Fruit fly (Drosophila melanogaster) whole organism, prepupa: ENCODE results near the gene Kah.
A peak's percentile ranks its signal among the peaks of the same experiment; 100 is the strongest.

Experiments used
- Blimp-1 ChIP-seq: fragments of 200-800 bp; sonication (Bioruptor generic); optimal IDR thresholded peaks from 3 replicates; lab custom pipeline; 2017; ENCODE audit warnings: missing biosample characterization, missing genetic modification characterization, mild to moderate bottlenecking, moderate library complexity, missing genetic modification reagents
- CG10631 ChIP-seq: fragments of 200-800 bp; sonication (Bioruptor generic); optimal IDR thresholded peaks from 2 replicates; lab custom pipeline; 2016; ENCODE audit warnings: missing biosample characterization, missing genetic modification characterization
- CG10669 ChIP-seq: fragments of 200-800 bp; sonication (Bioruptor generic); optimal IDR thresholded peaks from 3 replicates; lab custom pipeline; 2018; ENCODE audit warnings: missing biosample characterization, mild to moderate bottlenecking, missing genetic modification characterization, moderate library complexity
- CG11294 ChIP-seq: fragments of 200-800 bp; sonication (Bioruptor generic); IDR thresholded peaks from 2 replicates; pipeline ENCODE4 v1.3.6; 2022; ENCODE audit warnings: missing biosample characterization, missing genetic modification characterization
- CG11762 ChIP-seq: fragments of 200-800 bp; sonication (Bioruptor generic); optimal IDR thresholded peaks from 3 replicates; lab custom pipeline; 2016; ENCODE audit warnings: missing biosample characterization, missing genetic modification characterization; ENCODE audit not compliant: insufficient read depth
- CG11902 ChIP-seq: fragments of 200-800 bp; sonication (Bioruptor generic); optimal IDR thresholded peaks from 3 replicates; lab custom pipeline; 2016; ENCODE audit warnings: missing biosample characterization, missing genetic modification characterization
- CG15336 ChIP-seq: fragments of 200-800 bp; sonication (Bioruptor generic); IDR thresholded peaks from 2 replicates; pipeline ENCODE4 v1.3.6; 2022; ENCODE audit warnings: missing biosample characterization, missing genetic modification characterization
- CG1621 ChIP-seq: fragments of 200-800 bp; sonication (Bioruptor generic); optimal IDR thresholded peaks from 3 replicates; lab custom pipeline; 2018; ENCODE audit warnings: missing biosample characterization, mild to moderate bottlenecking, missing genetic modification characterization
- CG16779 ChIP-seq: fragments of 200-800 bp; sonication (Bioruptor generic); optimal IDR thresholded peaks from 3 replicates; lab custom pipeline; 2017; ENCODE audit warnings: missing biosample characterization, mild to moderate bottlenecking, missing genetic modification characterization
- CG31627 ChIP-seq: fragments of 200-800 bp; sonication (Bioruptor generic); optimal IDR thresholded peaks from 3 replicates; lab custom pipeline; 2016; ENCODE audit warnings: missing biosample characterization, missing genetic modification characterization
- CG32006 ChIP-seq: fragments of 200-800 bp; sonication (Bioruptor generic); optimal IDR thresholded peaks from 3 replicates; lab custom pipeline; 2017; ENCODE audit warnings: missing biosample characterization, mild to moderate bottlenecking, missing genetic modification characterization
- CG34406 ChIP-seq: fragments of 200-800 bp; sonication (Bioruptor generic); optimal IDR thresholded peaks from 3 replicates; lab custom pipeline; 2016; ENCODE audit warnings: missing biosample characterization, missing genetic modification characterization
- CG4318 ChIP-seq: fragments of 200-800 bp; sonication (Bioruptor generic); optimal IDR thresholded peaks from 3 replicates; lab custom pipeline; 2017; ENCODE audit warnings: missing biosample characterization, mild to moderate bottlenecking, missing genetic modification characterization
- CG6163 ChIP-seq: fragments of 200-800 bp; sonication (Bioruptor generic); IDR thresholded peaks from 3 replicates; pipeline ENCODE4 v1.3.6; 2022; ENCODE audit warnings: missing biosample characterization, missing genetic modification characterization
- CG6792 ChIP-seq: fragments of 200-800 bp; sonication (Bioruptor generic); optimal IDR thresholded peaks from 3 replicates; lab custom pipeline; 2016; ENCODE audit warnings: missing biosample characterization, missing genetic modification characterization
- CG7368 ChIP-seq: fragments of 200-800 bp; sonication (Bioruptor generic); optimal IDR thresholded peaks from 3 replicates; lab custom pipeline; 2016; ENCODE audit warnings: missing biosample characterization, missing genetic modification characterization
- CG8119 ChIP-seq: fragments of 200-800 bp; sonication (Bioruptor generic); IDR thresholded peaks from 3 replicates; pipeline ENCODE4 v1.3.6; 2022; ENCODE audit warnings: missing biosample characterization, missing genetic modification characterization
- CG9139 ChIP-seq: fragments of 200-800 bp; sonication (Bioruptor generic); optimal IDR thresholded peaks from 3 replicates; lab custom pipeline; 2017; ENCODE audit warnings: missing biosample characterization, mild to moderate bottlenecking, missing genetic modification characterization
- Eip75B ChIP-seq: fragments of 200-800 bp; sonication (Bioruptor generic); optimal IDR thresholded peaks from 3 replicates; lab custom pipeline; 2016; ENCODE audit warnings: missing biosample characterization, missing genetic modification characterization
- Eip93F ChIP-seq: fragments of 200-800 bp; sonication (Bioruptor generic); optimal IDR thresholded peaks from 2 replicates; lab custom pipeline; 2016; ENCODE audit warnings: missing biosample characterization, mild to moderate bottlenecking, missing genetic modification characterization
- Ets21C ChIP-seq: fragments of 200-800 bp; sonication (Bioruptor generic); optimal IDR thresholded peaks from 3 replicates; lab custom pipeline; 2016; ENCODE audit warnings: missing biosample characterization, missing genetic modification characterization
- Ets96B ChIP-seq: fragments of 200-800 bp; optimal IDR thresholded peaks from 2 replicates; lab custom pipeline; 2019; ENCODE audit warnings: missing biosample characterization, mild to moderate bottlenecking, missing genetic modification characterization, moderate library complexity
- Gug ChIP-seq: fragments of 200-800 bp; sonication (Bioruptor generic); IDR thresholded peaks from 2 replicates; pipeline ENCODE4 v1.3.6; 2022; ENCODE audit warnings: missing biosample characterization, missing genetic modification characterization
- Hr38 ChIP-seq: sonication (Bioruptor generic); optimal IDR thresholded peaks from 2 replicates; lab custom pipeline; 2016; ENCODE audit warnings: missing biosample characterization, missing genetic modification characterization
- Hr39 ChIP-seq: fragments of 200-800 bp; sonication (Bioruptor generic); optimal IDR thresholded peaks from 2 replicates; lab custom pipeline; 2016; ENCODE audit warnings: missing biosample characterization, missing genetic modification characterization
- Hr4 ChIP-seq: fragments of 200-800 bp; sonication (Bioruptor generic); optimal IDR thresholded peaks from 3 replicates; lab custom pipeline; 2016; ENCODE audit warnings: missing biosample characterization, missing genetic modification characterization
- Lpt ChIP-seq: fragments of 200-800 bp; sonication (Bioruptor generic); optimal IDR thresholded peaks from 3 replicates; lab custom pipeline; 2016; ENCODE audit warnings: missing biosample characterization, missing genetic modification characterization
- Met ChIP-seq: fragments of 200-800 bp; sonication (Bioruptor generic); optimal IDR thresholded peaks from 3 replicates; lab custom pipeline; 2016; ENCODE audit warnings: missing biosample characterization, missing genetic modification characterization
- Smox ChIP-seq: fragments of 200-800 bp; sonication (Bioruptor generic); optimal IDR thresholded peaks from 3 replicates; lab custom pipeline; 2016; ENCODE audit warnings: missing biosample characterization, missing genetic modification characterization
- Sox102F ChIP-seq: fragments of 200-800 bp; sonication (Bioruptor generic); optimal IDR thresholded peaks from 2 replicates; lab custom pipeline; 2016; ENCODE audit warnings: missing biosample characterization, mild to moderate bottlenecking, missing genetic modification characterization
- Sox14 ChIP-seq: fragments of 200-800 bp; sonication (Bioruptor generic); optimal IDR thresholded peaks from 3 replicates; lab custom pipeline; 2016; ENCODE audit warnings: missing biosample characterization, missing genetic modification characterization
- achi ChIP-seq: fragments of 200-800 bp; sonication (Bioruptor generic); optimal IDR thresholded peaks from 3 replicates; lab custom pipeline; 2016; ENCODE audit warnings: missing biosample characterization, missing genetic modification characterization
- acj6 ChIP-seq: fragments of 200-800 bp; sonication (Bioruptor generic); optimal IDR thresholded peaks from 3 replicates; lab custom pipeline; 2016; ENCODE audit warnings: missing biosample characterization, missing genetic modification characterization
- cyc ChIP-seq: fragments of 200-800 bp; sonication (Bioruptor generic); optimal IDR thresholded peaks from 3 replicates; lab custom pipeline; 2016; ENCODE audit warnings: missing biosample characterization, missing genetic modification characterization
- dac ChIP-seq: fragments of 200-800 bp; sonication (Bioruptor generic); optimal IDR thresholded peaks from 2 replicates; lab custom pipeline; 2017; ENCODE audit warnings: missing biosample characterization, mild to moderate bottlenecking, missing genetic modification characterization
- dsx ChIP-seq: fragments of 200-800 bp; optimal IDR thresholded peaks from 3 replicates; lab custom pipeline; 2019; ENCODE audit warnings: missing biosample characterization, mild to moderate bottlenecking, missing genetic modification characterization, moderate library complexity; ENCODE audit not compliant: poor library complexity, severe bottlenecking
- eg ChIP-seq: fragments of 200-800 bp; sonication (Bioruptor generic); IDR thresholded peaks from 3 replicates; pipeline ENCODE4 v1.3.6; 2022; ENCODE audit warnings: missing biosample characterization, missing genetic modification characterization
- fd59A ChIP-seq: fragments of 200-800 bp; sonication (Bioruptor generic); optimal IDR thresholded peaks from 2 replicates; lab custom pipeline; 2017; ENCODE audit warnings: missing biosample characterization, mild to moderate bottlenecking, missing genetic modification characterization, missing genetic modification reagents
- fkh ChIP-seq: fragments of 200-800 bp; sonication (Bioruptor generic); optimal IDR thresholded peaks from 3 replicates; lab custom pipeline; 2017; ENCODE audit warnings: missing biosample characterization, mild to moderate bottlenecking, missing genetic modification characterization, moderate library complexity
- salr ChIP-seq, 2 experiments: fragments of 200-800 bp; sonication (Bioruptor generic); optimal IDR thresholded peaks; 3 replicates each; lab custom pipeline; 2016 to 2018; ENCODE audit warnings: missing biosample characterization in 2 of 2, missing genetic modification characterization in 2 of 2, mild to moderate bottlenecking in 1 of 2
- spab ChIP-seq: fragments of 200-800 bp; sonication (Bioruptor generic); optimal IDR thresholded peaks from 2 replicates; lab custom pipeline; 2017; ENCODE audit warnings: missing biosample characterization, mild to moderate bottlenecking, missing genetic modification characterization, missing genetic modification reagents
- ss ChIP-seq, 2 experiments: fragments of 200-800 bp; sonication (Bioruptor generic); optimal IDR thresholded peaks; 2 replicates in 1 of 2; 3 replicates in 1 of 2; lab custom pipeline; 2017 to 2018; ENCODE audit warnings: mild to moderate bottlenecking in 2 of 2, missing biosample characterization in 2 of 2, missing genetic modification characterization in 2 of 2, moderate library complexity in 1 of 2
- vri ChIP-seq: fragments of 200-800 bp; sonication (Bioruptor generic); optimal IDR thresholded peaks from 3 replicates; lab custom pipeline; 2016; ENCODE audit warnings: missing biosample characterization, mild to moderate bottlenecking, missing genetic modification characterization

Kah gene

DNA sequence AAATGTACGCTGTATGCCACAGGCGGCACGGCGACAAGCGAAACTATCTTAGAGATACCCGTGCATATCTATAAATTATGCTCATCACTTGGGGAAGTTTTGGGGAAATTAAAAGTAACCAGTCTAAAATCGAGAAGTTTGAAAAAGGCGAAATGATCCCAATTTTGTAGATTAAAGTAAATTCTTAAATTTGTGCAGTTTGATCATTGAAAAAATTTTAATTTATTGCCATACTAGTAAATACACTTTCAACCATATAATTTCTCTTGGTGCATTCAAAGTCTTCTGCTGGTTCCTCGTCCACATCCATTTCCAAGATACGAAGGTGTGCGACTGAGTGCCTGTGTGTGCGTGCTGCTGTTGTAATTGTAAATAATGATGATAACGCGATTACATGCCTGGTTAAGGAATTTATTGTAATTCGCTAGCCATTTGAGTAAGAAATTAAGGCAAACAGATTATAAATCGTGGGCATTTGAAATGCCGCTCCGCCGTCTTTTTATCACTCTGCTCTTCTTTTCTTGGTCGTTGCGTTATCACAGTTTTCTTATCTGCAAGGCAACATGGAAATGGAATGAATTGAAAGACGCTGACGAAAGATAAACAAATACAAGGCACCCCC lies 26.5 kb upstream of the Kah start (continued):
- peak; percentile 26 for TF ChIP-seq Sox102F (GFP tag; lab: Kevin White, UChicago)
- TF ChIP-seq cyc (GFP tag; lab: Kevin White, UChicago) = peak; percentile 39
- TF ChIP-seq dac (GFP tag; lab: Kevin White, UChicago) = peak; percentile 61
- TF ChIP-seq Gug (GFP tag; lab: Robert Waterston, UW) = peak; percentile 70
- TF ChIP-seq CG10631 = peak; percentile 79
- TF ChIP-seq CG10669 = peak; percentile 55
- TF ChIP-seq CG15336 (GFP tag; lab: Robert Waterston, UW) = peak; percentile 87
- peak; percentile 28 for TF ChIP-seq Hr39
- TF ChIP-seq Ets21C (GFP tag; lab: Kevin White, UChicago) = no peak
- TF ChIP-seq ss (GFP tag; optimal IDR thresholded peaks at IDR 0.05; lab: Kevin White, UChicago) = peak; percentile 1 to 5
- peak; percentile 52 for TF ChIP-seq CG6792
- no peak for TF ChIP-seq CG7368 (GFP tag; lab: Kevin White, UChicago)
- no peak for TF ChIP-seq Eip93F (GFP tag; lab: Kevin White, UChicago)
- peak; percentile 29 for TF ChIP-seq Smox
- TF ChIP-seq CG11294 = peak; percentile 35; the same call in 1 of the 2 replicates
- peak; percentile 71 for TF ChIP-seq Sox14 (GFP tag; lab: Kevin White, UChicago)
- peak; percentile 84 for TF ChIP-seq eg (GFP tag; lab: Robert Waterston, UW)
- peak; percentile 21 for TF ChIP-seq CG9139 (GFP tag; lab: Kevin White, UChicago)
- TF ChIP-seq CG11902 (GFP tag; lab: Kevin White, UChicago) = peak; percentile 6
- TF ChIP-seq Hr4 = peak; percentile 78
- peak in 1 of 2 experiments; percentile 80 for TF ChIP-seq salr (GFP tag; optimal IDR thresholded peaks at IDR 0.05; lab: Kevin White, UChicago)
- TF ChIP-seq spab = peak; percentile 49
- TF ChIP-seq, all 60 proteins: peak for 50

DNA sequence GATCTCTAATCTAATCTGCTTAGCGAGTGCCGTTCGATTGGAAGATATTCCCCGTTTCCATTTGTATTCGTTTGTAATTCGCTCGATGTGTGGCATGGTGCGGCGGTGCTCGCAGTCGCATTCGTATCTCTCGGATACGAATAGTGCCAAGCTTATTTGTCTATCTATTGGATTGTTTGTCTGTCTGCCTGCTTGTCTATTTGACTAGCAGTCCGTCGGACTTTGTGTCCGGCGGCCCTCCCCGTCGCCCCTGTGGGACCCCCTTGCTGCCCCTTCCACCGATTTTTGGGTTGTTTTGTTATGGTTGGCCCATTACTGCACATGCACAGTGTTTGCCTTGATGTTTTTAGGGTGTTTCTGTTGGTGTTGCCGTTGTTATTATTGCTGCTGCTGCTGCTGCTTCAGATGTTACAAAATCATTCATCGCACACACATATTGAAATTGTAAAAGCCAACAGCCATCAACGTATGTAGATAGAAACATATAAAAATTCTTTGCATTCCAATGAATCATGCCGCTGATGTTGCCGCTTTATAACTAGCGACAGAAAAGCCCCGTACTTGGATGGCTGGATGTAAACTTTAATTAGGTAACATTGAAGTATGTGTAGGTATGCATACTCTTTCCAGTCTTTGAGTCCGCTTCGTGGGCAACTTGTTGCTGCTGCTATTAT lies 25.8 kb upstream of the Kah start:
- TF ChIP-seq CG8119 (GFP tag; lab: Robert Waterston, UW) = 0 out of 3 replicates have a peak, but pooled peaks have one; percentile 17
- no peak for TF ChIP-seq Hr39
- peak; percentile 94 for TF ChIP-seq fkh

dm6 chr3L:613578-614300 lies 24.7 kb upstream of the Kah start:
- no peak for TF ChIP-seq Ets96B (tag; lab: Kevin White, UChicago)
- TF ChIP-seq CG4318 = no peak
- TF ChIP-seq fd59A (GFP tag; lab: Kevin White, UChicago) = no peak
- peak; percentile 3 for TF ChIP-seq Eip75B (GFP tag; lab: Kevin White, UChicago)
- TF ChIP-seq CG1621 (tag; lab: Kevin White, UChicago) = no peak
- no peak for TF ChIP-seq Blimp-1 (GFP tag; lab: Kevin White, UChicago)
- TF ChIP-seq Ets21C (GFP tag; lab: Kevin White, UChicago) = peak; percentile 16
- TF ChIP-seq Met (GFP tag; lab: Kevin White, UChicago) = peak; percentile 48
- TF ChIP-seq CG16779 (tag; lab: Kevin White, UChicago) = no peak
- no peak for TF ChIP-seq acj6
- TF ChIP-seq Hr39 = peak; percentile 23
- TF ChIP-seq cyc (GFP tag; lab: Kevin White, UChicago) = peak; percentile 27
- TF ChIP-seq CG10631 = peak; percentile 15
- TF ChIP-seq salr (GFP tag; optimal IDR thresholded peaks at IDR 0.05; lab: Kevin White, UChicago) = no peak
- TF ChIP-seq CG6163 (GFP tag; lab: Robert Waterston, UW) = 0 out of 3 replicates have a peak, but pooled peaks have one; percentile 16
- peak; percentile 30 for TF ChIP-seq CG31627 (GFP tag; lab: Kevin White, UChicago)
- TF ChIP-seq achi (GFP tag; lab: Kevin White, UChicago) = peak; percentile 16
- TF ChIP-seq CG34406 (GFP tag; lab: Kevin White, UChicago) = peak; percentile 17
- no peak for TF ChIP-seq vri (GFP tag; lab: Kevin White, UChicago)
- peak; percentile 20 for TF ChIP-seq Smox
- TF ChIP-seq CG11294 = no peak
- TF ChIP-seq CG6792 = no peak
- TF ChIP-seq CG11902 (GFP tag; lab: Kevin White, UChicago) = no peak
- no peak for TF ChIP-seq Lpt (GFP tag; lab: Kevin White, UChicago)
- no peak for TF ChIP-seq spab
- TF ChIP-seq Hr38 (GFP tag; lab: Kevin White, UChicago) = no peak
- TF ChIP-seq dsx (GFP tag; lab: Kevin White, UChicago) = no peak
- TF ChIP-seq Eip93F (GFP tag; lab: Kevin White, UChicago) = no peak
- TF ChIP-seq CG32006 (GFP tag; lab: Kevin White, UChicago) = peak; percentile 40
- TF ChIP-seq CG11762 (GFP tag; lab: Kevin White, UChicago) = no peak
- TF ChIP-seq CG9139 (GFP tag; lab: Kevin White, UChicago) = no peak
